Worm (Caenorhabditis elegans) whole organism, L2 larva: Measurements from ENCODE around the gene clec-26.

Experiments used
- C34F6.9 ChIP-seq: fragments of 150-350 bp; optimal IDR thresholded peaks from 2 replicates; lab custom pipeline; 2014; ENCODE audit warnings: missing biosample characterization, missing genetic modification characterization
- R02D3.7 ChIP-seq: fragments of 150-350 bp; optimal IDR thresholded peaks from 2 replicates; lab custom pipeline; 2014; ENCODE audit warnings: missing biosample characterization, missing genetic modification characterization
- ZK546.5 ChIP-seq: sonication (generic microtip); optimal IDR thresholded peaks from 2 replicates; lab custom pipeline; 2017; ENCODE audit warnings: missing biosample characterization, missing genetic modification characterization
- alr-1 ChIP-seq: fragments of 150-350 bp; optimal IDR thresholded peaks from 2 replicates; lab custom pipeline; 2014; ENCODE audit warnings: missing biosample characterization, missing genetic modification characterization
- aly-2 ChIP-seq: fragments of 150-350 bp; optimal IDR thresholded peaks from 2 replicates; lab custom pipeline; 2014; ENCODE audit warnings: missing biosample characterization, missing genetic modification characterization
- ama-1 ChIP-seq: fragments of 150-350 bp; optimal IDR thresholded peaks from 2 replicates; lab custom pipeline; 2018; ENCODE audit warnings: inconsistent platforms
- blmp-1 ChIP-seq: sonication (generic microtip); optimal IDR thresholded peaks from 2 replicates; lab custom pipeline; 2017; ENCODE audit warnings: missing genetic modification characterization, mild to moderate bottlenecking, missing compliant biosample characterization, antibody characterized with exemption, moderate library complexity; ENCODE audit not compliant: insufficient read depth
- ceh-16 ChIP-seq: fragments of 150-350 bp; optimal IDR thresholded peaks from 2 replicates; lab custom pipeline; 2014; ENCODE audit warnings: missing biosample characterization, missing genetic modification characterization
- dmd-4 ChIP-seq: sonication (generic microtip); optimal IDR thresholded peaks from 2 replicates; lab custom pipeline; 2017; ENCODE audit warnings: missing biosample characterization, missing genetic modification characterization
- egl-27 ChIP-seq: sonication (generic microtip); optimal IDR thresholded peaks from 3 replicates; lab custom pipeline; 2017; ENCODE audit warnings: missing biosample characterization, missing genetic modification reagents, missing genetic modification characterization
- elt-1 ChIP-seq: fragments of 150-350 bp; optimal IDR thresholded peaks from 2 replicates; lab custom pipeline; 2014; ENCODE audit warnings: missing biosample characterization, missing genetic modification characterization
- elt-3 ChIP-seq: sonication (generic microtip); optimal IDR thresholded peaks from 2 replicates; lab custom pipeline; 2017; ENCODE audit warnings: missing biosample characterization, missing genetic modification characterization
- fos-1 ChIP-seq: fragments of 150-350 bp; optimal IDR thresholded peaks from 2 replicates; lab custom pipeline; 2014; ENCODE audit warnings: missing biosample characterization, missing genetic modification characterization
- gmeb-1 ChIP-seq: fragments of 150-350 bp; optimal IDR thresholded peaks from 2 replicates; lab custom pipeline; 2014; ENCODE audit warnings: missing biosample characterization, missing genetic modification characterization
- lin-11 ChIP-seq: fragments of 150-350 bp; sonication (generic microtip); optimal IDR thresholded peaks from 2 replicates; lab custom pipeline; 2014; ENCODE audit warnings: missing biosample characterization, missing genetic modification characterization, inconsistent platforms, mixed read lengths
- lin-13 ChIP-seq: fragments of 150-350 bp; optimal IDR thresholded peaks from 2 replicates; lab custom pipeline; 2014; ENCODE audit warnings: missing biosample characterization, missing genetic modification reagents, missing genetic modification characterization
- lin-39 ChIP-seq: fragments of 150-350 bp; optimal IDR thresholded peaks from 2 replicates; lab custom pipeline; 2014; ENCODE audit warnings: missing biosample characterization, missing genetic modification reagents, missing genetic modification characterization
- lsy-2 ChIP-seq, 2 experiments: fragments of 150-350 bp in 1 of 2; sonication (generic microtip) in 1 of 2; optimal IDR thresholded peaks; 2 replicates each; lab custom pipeline; 2014 to 2017; ENCODE audit warnings: missing biosample characterization in 2 of 2, missing genetic modification characterization in 2 of 2
- mdl-1 ChIP-seq, 2 experiments: fragments of 150-350 bp in 1 of 2; sonication (generic microtip) in 1 of 2; optimal IDR thresholded peaks; 2 replicates each; lab custom pipeline; 2017; ENCODE audit warnings: missing biosample characterization in 2 of 2, missing genetic modification characterization in 2 of 2
- nhr-11 ChIP-seq: fragments of 150-350 bp; optimal IDR thresholded peaks from 2 replicates; lab custom pipeline; 2014; ENCODE audit warnings: missing biosample characterization, missing genetic modification characterization
- nhr-129 ChIP-seq: fragments of 150-350 bp; optimal IDR thresholded peaks from 2 replicates; lab custom pipeline; 2014; ENCODE audit warnings: missing biosample characterization, missing genetic modification characterization
- nhr-21 ChIP-seq: fragments of 150-350 bp; optimal IDR thresholded peaks from 2 replicates; lab custom pipeline; 2014; ENCODE audit warnings: missing biosample characterization, missing genetic modification characterization
- nhr-237 ChIP-seq: fragments of 150-350 bp; optimal IDR thresholded peaks from 2 replicates; lab custom pipeline; 2014; ENCODE audit warnings: missing biosample characterization, missing genetic modification characterization
- nhr-25 ChIP-seq: fragments of 150-350 bp; sonication (generic microtip); optimal IDR thresholded peaks from 3 replicates; lab custom pipeline; 2014; ENCODE audit warnings: missing biosample characterization, missing genetic modification characterization
- nhr-77 ChIP-seq: fragments of 150-350 bp; optimal IDR thresholded peaks from 2 replicates; lab custom pipeline; 2014; ENCODE audit warnings: missing biosample characterization, missing genetic modification characterization
- peb-1 ChIP-seq: fragments of 150-350 bp; optimal IDR thresholded peaks from 2 replicates; lab custom pipeline; 2014; ENCODE audit warnings: missing biosample characterization, missing genetic modification characterization
- sem-4 ChIP-seq: fragments of 150-350 bp; optimal IDR thresholded peaks from 2 replicates; lab custom pipeline; 2014; ENCODE audit warnings: missing biosample characterization, missing genetic modification reagents, missing genetic modification characterization
- skn-1 ChIP-seq: sonication (generic microtip); optimal IDR thresholded peaks from 2 replicates; lab custom pipeline; 2017; ENCODE audit warnings: missing biosample characterization, missing genetic modification characterization
- sma-3 ChIP-seq: sonication (generic microtip); optimal IDR thresholded peaks from 2 replicates; lab custom pipeline; 2016; ENCODE audit warnings: missing genetic modification reagents, missing genetic modification characterization, missing compliant biosample characterization
- sma-9 ChIP-seq, 2 experiments: fragments of 150-350 bp in 1 of 2; sonication (generic microtip) in 1 of 2; optimal IDR thresholded peaks; 2 replicates each; lab custom pipeline; 2014 to 2016; ENCODE audit warnings: missing genetic modification characterization in 2 of 2, mild to moderate bottlenecking in 1 of 2, missing biosample characterization in 1 of 2, missing compliant biosample characterization in 1 of 2, missing genetic modification reagents in 1 of 2, moderate library complexity in 1 of 2
- snpc-4 ChIP-seq: fragments of 150-350 bp; optimal IDR thresholded peaks from 2 replicates; lab custom pipeline; 2014; ENCODE audit warnings: missing biosample characterization, missing genetic modification characterization
- unc-39 ChIP-seq: fragments of 150-350 bp; optimal IDR thresholded peaks from 2 replicates; lab custom pipeline; 2014; ENCODE audit warnings: missing biosample characterization, missing genetic modification characterization
- unc-62 ChIP-seq: fragments of 150-350 bp; optimal IDR thresholded peaks from 2 replicates; lab custom pipeline; 2014; ENCODE audit warnings: missing biosample characterization, missing genetic modification reagents, missing genetic modification characterization
- zag-1 ChIP-seq: fragments of 150-350 bp; optimal IDR thresholded peaks from 2 replicates; lab custom pipeline; 2014; ENCODE audit warnings: missing biosample characterization, missing genetic modification characterization
- ztf-1 ChIP-seq: fragments of 200-800 bp; sonication (Bioruptor generic); conservative IDR thresholded peaks from 2 replicates; pipeline ENCODE4 v1.3.6; 2022; ENCODE audit warnings: missing genetic modification characterization, missing compliant biosample characterization
- ztf-11 ChIP-seq: sonication (generic microtip); optimal IDR thresholded peaks from 2 replicates; lab custom pipeline; 2017; ENCODE audit warnings: missing biosample characterization, missing genetic modification characterization
- ztf-4 ChIP-seq: fragments of 150-350 bp; optimal IDR thresholded peaks from 2 replicates; lab custom pipeline; 2014; ENCODE audit warnings: missing biosample characterization, missing genetic modification characterization

Gene clec-26

ce11 chrV:16861719-16862118, 13.3 kb downstream of the clec-26 start, which contains the start of the genes clec-32 and clec-24:
Gene clec-32 (minus strand): TSS chrV:16861819.
Gene clec-24 (plus strand): TSS chrV:16862012.
- TF ChIP-seq zag-1 (tag; lab: Kevin White, UChicago) (no peak), sma-9 (GFP tag; optimal IDR thresholded peaks at IDR 0.05; lab: Kevin White, UChicago) (no peak), sma-9 (tag; optimal IDR thresholded peaks at IDR 0.05; lab: Kevin White, UChicago) (no peak), dmd-4 (no peak), mdl-1 (tag; optimal IDR thresholded peaks at IDR 0.05; lab: Kevin White, UChicago) (no peak), unc-62 (no peak), elt-1 (no peak), nhr-21 (tag; lab: Kevin White, UChicago) (no peak)

ce11 chrV:16865404-16865803, 17.0 kb downstream of the clec-26 start, which contains the start of gene clec-28:
Gene clec-28 (plus strand): TSS chrV:16865704.
- TF ChIP-seq aly-2: no peak
- TF ChIP-seq nhr-21 (tag; lab: Kevin White, UChicago): no peak
- TF ChIP-seq gmeb-1 (tag; lab: Kevin White, UChicago): no peak
- TF ChIP-seq sma-3 (GFP tag; lab: Kevin White, UChicago): no peak
- TF ChIP-seq R02D3.7 (tag; lab: Kevin White, UChicago): no peak
- TF ChIP-seq ztf-4: no peak
- TF ChIP-seq ama-1: no peak

ce11 chrV:16869740-16870139, 21.3 kb downstream of the clec-26 start, which contains the start of gene clec-33:
Gene clec-33 (minus strand): TSS chrV:16869840.
- TF ChIP-seq sma-3 (GFP tag; lab: Kevin White, UChicago) (no peak), dmd-4 (no peak), ztf-11 (tag; lab: Kevin White, UChicago) (no peak), peb-1 (no peak), elt-3 (tag; lab: Kevin White, UChicago) (no peak), lin-13 (GFP tag; lab: Kevin White, UChicago) (no peak), ZK546.5 (no peak), skn-1 (no peak), snpc-4 (tag; lab: Kevin White, UChicago) (no peak), blmp-1 (tag; lab: Kevin White, UChicago) (no peak), nhr-11 (tag; lab: Kevin White, UChicago) (no peak), mdl-1 (tag; optimal IDR thresholded peaks at IDR 0.05; lab: Kevin White, UChicago) (no peak), unc-39 (tag; lab: Kevin White, UChicago) (no peak)

ce11 chrV:16871387-16871786, 23.0 kb downstream of the clec-26 start, which contains the start of gene thn-4:
Gene thn-4 (minus strand): TSS chrV:16871487.
- TF ChIP-seq ZK546.5: no peak
- no peak for TF ChIP-seq peb-1
- no peak for TF ChIP-seq zag-1 (tag; lab: Kevin White, UChicago)
- TF ChIP-seq aly-2: no peak
- no peak for TF ChIP-seq ztf-1 (GFP tag; lab: Robert Waterston, UW)
- no peak for TF ChIP-seq nhr-21 (tag; lab: Kevin White, UChicago)
- no peak for TF ChIP-seq lin-11
- no peak for TF ChIP-seq nhr-25 (tag; lab: Kevin White, UChicago)
- TF ChIP-seq unc-39 (tag; lab: Kevin White, UChicago): no peak
- TF ChIP-seq gmeb-1 (tag; lab: Kevin White, UChicago): no peak
- no peak for TF ChIP-seq R02D3.7 (tag; lab: Kevin White, UChicago)
- no peak for TF ChIP-seq elt-1
- no peak for TF ChIP-seq nhr-237 (tag; lab: Kevin White, UChicago)
- TF ChIP-seq dmd-4: no peak
- no peak for TF ChIP-seq alr-1 (tag; lab: Kevin White, UChicago)
- TF ChIP-seq, all 48 proteins: peak for 0

- TF ChIP-seq nhr-11 (tag; lab: Kevin White, UChicago) (no peak), egl-27 (tag; lab: Kevin White, UChicago) (no peak), C34F6.9 (tag; lab: Kevin White, UChicago) (no peak), nhr-77 (no peak), lin-13 (GFP tag; lab: Kevin White, UChicago) (no peak), dmd-4 (no peak), skn-1 (no peak), ceh-16 (tag; lab: Kevin White, UChicago) (no peak), ztf-1 (GFP tag; lab: Robert Waterston, UW) (no peak), nhr-129 (tag; lab: Kevin White, UChicago) (no peak), ztf-11 (tag; lab: Kevin White, UChicago) (no peak), fos-1 (tag; lab: Kevin White, UChicago) (no peak), ztf-4 (no peak), lsy-2 (tag; optimal IDR thresholded peaks at IDR 0.05; lab: Kevin White, UChicago) (no peak), alr-1 (tag; lab: Kevin White, UChicago) (no peak), sem-4 (tag; lab: Kevin White, UChicago) (no peak), elt-3 (tag; lab: Kevin White, UChicago) (no peak), lin-39 (tag; lab: Kevin White, UChicago) (no peak), ama-1 (no peak)
These were observed 25.2 kb downstream of the clec-26 start, which contains the start of gene srw-23 for ce11 chrV:16873642-16874041. Gene srw-23 (plus strand): TSS chrV:16873942.
